Fruit fly (Drosophila melanogaster) Kc167 (cell line): ENCODE data around the gene SmD2.

Source experiments
- Myc ChIP-seq: fragments of >200 bp; optimal IDR thresholded peaks from 2 replicates; lab custom pipeline; 2017; ENCODE audit warnings: missing external identifiers
- insv ChIP-seq: fragments of >200 bp; optimal IDR thresholded peaks from 3 replicates; lab custom pipeline; 2018; ENCODE audit warnings: missing external identifiers
- psq ChIP-seq: fragments of >200 bp; optimal IDR thresholded peaks from 2 replicates; lab custom pipeline; 2017; ENCODE audit warnings: missing external identifiers
- ttk ChIP-seq: sonication (Bioruptor generic); optimal IDR thresholded peaks from 2 replicates; lab custom pipeline; 2017; ENCODE audit warnings: missing external identifiers

dm6 chr3R:6354408-6354807 lies 8.7 kb upstream of the SmD2 start:
- no peak for TF ChIP-seq ttk (lab: Kevin White, UChicago)
- no peak for TF ChIP-seq Myc (lab: Kevin White, UChicago)
- TF ChIP-seq insv = no peak
- TF ChIP-seq psq (lab: Kevin White, UChicago) = no peak
